Fruit fly (Drosophila melanogaster): Measurements from ENCODE around the gene RpS20.

Gene RpS20

DNA sequence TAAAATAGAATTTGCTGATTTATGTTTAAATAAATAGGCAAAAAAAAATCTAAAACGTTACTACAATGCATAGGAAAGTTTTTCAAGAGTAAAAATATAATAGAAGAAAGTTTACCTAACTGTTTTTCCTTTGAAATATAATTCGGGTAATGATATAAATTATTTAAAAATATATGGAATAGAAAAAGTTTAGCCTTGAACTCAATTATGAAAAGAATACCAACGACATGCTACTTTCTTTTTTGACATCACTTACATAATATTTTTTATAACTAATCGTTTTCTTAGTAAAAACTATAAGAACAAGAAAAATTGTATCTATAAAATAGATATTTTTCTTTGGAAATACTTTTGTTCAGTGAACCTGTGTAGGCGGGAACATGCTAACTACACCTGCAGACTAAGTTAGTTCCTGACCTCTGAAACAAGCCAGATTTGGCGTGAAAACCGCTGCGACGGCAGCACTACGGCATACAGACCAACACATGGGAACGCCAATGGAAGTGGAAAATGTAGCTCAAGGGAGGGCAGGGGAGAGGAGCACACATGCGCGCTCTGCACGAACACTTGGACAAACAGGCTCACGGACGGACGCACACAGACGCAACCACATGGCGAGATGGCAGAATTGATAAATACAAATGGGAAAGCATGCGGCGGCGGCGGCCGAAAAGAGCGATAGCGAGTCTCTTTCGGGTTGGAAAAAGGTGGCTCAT, 7.6 kb downstream of the RpS20 start:
- TF ChIP-seq CG8159 (tag; optimal IDR thresholded peaks at IDR 0.05) (no peak), CG8301 (tag; optimal IDR thresholded peaks at IDR 0.05) (no peak), CG14655 (GFP tag; optimal IDR thresholded peaks at IDR 0.05) (no peak), CG4496 (GFP tag; IDR thresholded peaks at IDR 0.05) (peak; percentile 65), CG12605 (GFP tag; IDR thresholded peaks at IDR 0.05) (no peak), Pif1A (GFP tag; optimal IDR thresholded peaks at IDR 0.05) (no peak), gl (tag; optimal IDR thresholded peaks at IDR 0.05) (no peak), EcR (GFP tag; optimal IDR thresholded peaks at IDR 0.05) (peak; percentile 45), CG9948 (tag; optimal IDR thresholded peaks at IDR 0.05) (no peak), Pif1B (GFP tag; optimal IDR thresholded peaks at IDR 0.05) (no peak), Ets98B (GFP tag; IDR thresholded peaks at IDR 0.05) (peak; percentile 67), CG32121 (GFP tag; IDR thresholded peaks at IDR 0.05) (0 out of 2 replicates have a peak, but pooled peaks have one; percentile 30), CG15710 (tag; optimal IDR thresholded peaks at IDR 0.05) (no peak), CG10348 (GFP tag; IDR thresholded peaks at IDR 0.05) (no peak), D1 (tag; optimal IDR thresholded peaks at IDR 0.05) (no peak), CG17806 (tag; optimal IDR thresholded peaks at IDR 0.05) (no peak), Snoo (tag; optimal IDR thresholded peaks at IDR 0.05) (peak; percentile 8), CG13204 (GFP tag; optimal IDR thresholded peaks at IDR 0.05) (peak; percentile 78), CG34367 (tag; optimal IDR thresholded peaks at IDR 0.05) (no peak), rn (GFP tag; IDR thresholded peaks at IDR 0.05) (no peak), fd96Ca (GFP tag; IDR thresholded peaks at IDR 0.05) (peak; percentile 72; the same call in 2 of the 3 replicates)

DNA sequence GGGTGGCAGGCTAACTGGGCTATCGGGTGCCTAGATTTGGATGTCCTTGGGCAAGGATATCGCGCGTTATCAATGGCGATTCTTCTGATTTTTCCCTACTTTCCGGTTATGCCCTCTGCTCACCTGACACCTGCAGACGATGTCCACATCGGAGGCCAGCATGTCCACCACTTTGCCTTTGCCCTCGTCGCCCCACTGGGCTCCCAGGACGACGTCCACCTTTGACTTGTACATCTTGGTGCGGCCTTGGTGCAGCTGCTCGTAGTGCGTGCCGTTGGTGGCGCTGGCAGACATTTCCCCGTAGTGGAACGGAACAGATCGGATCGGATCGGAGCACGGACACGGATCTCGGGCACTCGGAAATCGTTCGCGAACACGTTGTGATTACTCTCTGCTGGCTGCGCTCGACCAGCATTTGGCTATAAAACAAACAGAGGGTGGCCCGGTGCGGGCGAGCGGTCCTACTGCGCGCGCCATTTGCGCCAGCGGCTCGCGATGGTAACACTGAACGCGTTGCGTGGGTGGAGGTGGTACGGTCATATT, 8.2 kb downstream of the RpS20 start, which contains the start of gene Adss:
Adss (minus strand) TSS at position 428 of the 543 bp plus-strand sequence.
- no peak for TF ChIP-seq CG32121 (GFP tag; IDR thresholded peaks at IDR 0.05)
- TF ChIP-seq CG15710 (tag; optimal IDR thresholded peaks at IDR 0.05), result no peak
- TF ChIP-seq CG4496 (GFP tag; IDR thresholded peaks at IDR 0.05), result peak; percentile 57; the same call in 2 of the 3 replicates
- peak; percentile 36; the same call in 1 of the 3 replicates for TF ChIP-seq fd96Ca (GFP tag; IDR thresholded peaks at IDR 0.05)
- no peak for TF ChIP-seq CG10348 (GFP tag; IDR thresholded peaks at IDR 0.05)
- TF ChIP-seq CG12605 (GFP tag; IDR thresholded peaks at IDR 0.05), result peak; percentile 30; the same call in 1 of the 2 replicates

DNA sequence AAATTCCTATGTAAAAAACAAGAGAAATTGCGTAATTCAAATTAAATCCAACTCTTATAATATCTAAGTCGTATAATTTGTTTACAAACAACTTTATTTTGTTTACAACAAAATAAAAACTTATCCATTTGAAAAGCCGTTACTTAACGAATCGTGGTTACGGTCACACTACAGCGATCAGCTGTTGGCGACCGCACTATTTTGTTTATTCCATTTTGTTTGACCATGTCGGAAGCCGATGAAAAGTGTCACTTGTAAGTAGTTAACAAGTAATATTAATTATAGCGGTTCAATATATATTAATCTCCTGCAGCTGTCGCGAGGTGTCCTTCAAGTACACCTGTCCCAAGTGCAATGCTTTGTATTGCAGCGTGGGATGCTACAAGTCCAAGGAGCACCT, 9.0 kb downstream of the RpS20 start, which contains the start of gene CG31223:
CG31223 (plus strand) TSS at position 165 of the 400 bp plus-strand sequence.
- no peak for TF ChIP-seq CG32121 (GFP tag; IDR thresholded peaks at IDR 0.05)
- no peak for TF ChIP-seq Pif1A (GFP tag; optimal IDR thresholded peaks at IDR 0.05)
- no peak for TF ChIP-seq D1 (tag; optimal IDR thresholded peaks at IDR 0.05)
- no peak for TF ChIP-seq CG4496 (GFP tag; IDR thresholded peaks at IDR 0.05)
- no peak for TF ChIP-seq fd96Ca (GFP tag; IDR thresholded peaks at IDR 0.05)
- no peak for TF ChIP-seq CG12605 (GFP tag; IDR thresholded peaks at IDR 0.05)
- no peak for TF ChIP-seq CG13204 (GFP tag; optimal IDR thresholded peaks at IDR 0.05)
- TF ChIP-seq gl (tag; optimal IDR thresholded peaks at IDR 0.05), result no peak
- no peak for TF ChIP-seq Ets98B (GFP tag; IDR thresholded peaks at IDR 0.05)

DNA sequence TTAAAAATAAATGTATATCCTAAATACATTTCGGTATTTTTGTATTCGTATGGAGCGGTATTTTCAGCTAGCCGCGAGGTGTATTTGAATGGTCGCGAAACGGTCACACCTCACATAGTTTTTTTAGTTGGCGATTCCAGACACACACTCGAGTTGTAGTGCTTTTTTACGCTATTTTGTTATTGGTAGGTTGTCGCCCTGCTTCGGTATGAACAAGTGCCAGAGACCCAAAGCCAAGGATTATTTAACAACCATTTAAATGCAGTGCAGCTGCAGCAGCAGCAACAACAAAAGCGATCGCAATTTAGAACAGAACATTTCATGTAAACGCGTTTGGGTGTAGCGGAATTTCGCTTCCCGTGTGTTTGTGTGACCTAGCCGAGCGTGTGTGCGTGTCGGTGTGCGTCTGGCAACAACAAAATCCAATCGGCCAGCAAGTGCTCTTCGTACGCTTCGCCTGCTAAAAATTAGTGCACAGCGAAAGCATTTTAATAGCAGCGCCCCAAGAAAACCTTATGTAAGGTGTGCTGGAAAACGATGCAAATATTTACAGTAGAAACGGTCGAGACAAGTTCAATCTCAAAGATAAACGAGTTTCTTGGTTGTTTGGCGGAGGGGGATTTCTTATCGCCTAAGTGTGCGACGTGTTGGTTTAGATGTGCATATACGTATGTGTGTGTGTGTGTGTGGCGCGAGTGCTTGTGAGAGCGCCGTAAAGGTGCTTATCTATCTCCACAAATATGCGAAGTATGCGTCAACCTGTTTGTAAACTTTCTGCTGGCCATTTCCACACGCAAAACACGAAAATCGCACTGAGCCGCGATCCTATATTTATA, 10.9 kb downstream of the RpS20 start, which contains the start of gene Synd:
Synd (plus strand) TSS at position 111 of the 836 bp plus-strand sequence.
- TF ChIP-seq CG8301 (tag; optimal IDR thresholded peaks at IDR 0.05), result peak; percentile 34
- peak; percentile 12 for TF ChIP-seq Pif1B (GFP tag; optimal IDR thresholded peaks at IDR 0.05)
- peak; percentile 48; the same call in 2 of the 3 replicates for TF ChIP-seq CG4496 (GFP tag; IDR thresholded peaks at IDR 0.05)
- TF ChIP-seq CG15710 (tag; optimal IDR thresholded peaks at IDR 0.05), result peak; percentile 8
- TF ChIP-seq CG8159 (tag; optimal IDR thresholded peaks at IDR 0.05), result no peak
- 0 out of 2 replicates have a peak, but pooled peaks have one; percentile 17 for TF ChIP-seq CG12605 (GFP tag; IDR thresholded peaks at IDR 0.05)
- no peak for TF ChIP-seq CG17806 (tag; optimal IDR thresholded peaks at IDR 0.05)
- TF ChIP-seq Ets98B (GFP tag; IDR thresholded peaks at IDR 0.05), result peak; percentile 13; the same call in 1 of the 2 replicates
- peak; percentile 31 for TF ChIP-seq gl (tag; optimal IDR thresholded peaks at IDR 0.05)
- TF ChIP-seq Pif1A (GFP tag; optimal IDR thresholded peaks at IDR 0.05), result peak; percentile 42
- peak; percentile 6 for TF ChIP-seq Snoo (tag; optimal IDR thresholded peaks at IDR 0.05)
- TF ChIP-seq CG13204 (GFP tag; optimal IDR thresholded peaks at IDR 0.05), result no peak
- TF ChIP-seq EcR (GFP tag; optimal IDR thresholded peaks at IDR 0.05), result peak; percentile 76
- peak; percentile 27 for TF ChIP-seq CG14655 (GFP tag; optimal IDR thresholded peaks at IDR 0.05)

DNA sequence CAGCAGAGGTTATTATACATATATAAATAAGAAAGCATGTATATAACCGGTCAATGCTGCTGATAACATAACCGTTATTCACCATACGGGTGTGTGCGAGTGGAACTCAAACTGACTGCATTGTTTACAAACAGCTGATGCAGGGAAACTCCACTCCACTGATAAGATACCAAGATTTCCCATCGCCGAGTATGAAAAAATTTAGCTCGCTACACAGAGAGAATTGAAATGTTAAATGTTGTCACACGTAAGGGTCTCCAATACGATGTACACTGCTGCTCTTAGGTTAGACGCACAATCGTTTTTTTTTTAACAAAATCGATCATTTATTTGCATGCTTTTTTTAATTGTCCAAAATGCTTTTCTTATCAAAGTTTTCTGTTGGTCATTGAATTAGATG, 11.7 kb downstream of the RpS20 start:
- TF ChIP-seq CG9948 (tag; optimal IDR thresholded peaks at IDR 0.05), result peak; percentile 3
- TF ChIP-seq D1 (tag; optimal IDR thresholded peaks at IDR 0.05), result no peak
- no peak for TF ChIP-seq Pif1B (GFP tag; optimal IDR thresholded peaks at IDR 0.05)
- peak; percentile 10 for TF ChIP-seq CG15710 (tag; optimal IDR thresholded peaks at IDR 0.05)
- TF ChIP-seq gl (tag; optimal IDR thresholded peaks at IDR 0.05), result no peak
- TF ChIP-seq CG12605 (GFP tag; IDR thresholded peaks at IDR 0.05), result no peak
- TF ChIP-seq CG8301 (tag; optimal IDR thresholded peaks at IDR 0.05), result peak; percentile 12
- TF ChIP-seq Snoo (tag; optimal IDR thresholded peaks at IDR 0.05), result no peak
- TF ChIP-seq Pif1A (GFP tag; optimal IDR thresholded peaks at IDR 0.05), result peak; percentile 5
- TF ChIP-seq CG4496 (GFP tag; IDR thresholded peaks at IDR 0.05), result peak; percentile 63; the same call in 1 of the 3 replicates
- peak; percentile 5 for TF ChIP-seq CG14655 (GFP tag; optimal IDR thresholded peaks at IDR 0.05)
- TF ChIP-seq Ets98B (GFP tag; IDR thresholded peaks at IDR 0.05), result peak; percentile 33
- TF ChIP-seq fd96Ca (GFP tag; IDR thresholded peaks at IDR 0.05), result peak; percentile 21; the same call in 1 of the 3 replicates

Measured in whole organism, pupa.